Worm (Caenorhabditis elegans): ENCODE results near the gene mlc-4.

ce11 chrIII:3431385-3431784, 37.8 kb upstream of the mlc-4 start, which contains the start of gene K01A11.1:
- TF ChIP-seq unc-62 (GFP tag; optimal IDR thresholded peaks at IDR 0.05) (no peak), vab-15 (tag; optimal IDR thresholded peaks at IDR 0.05) (no peak)
